Fruit fly (Drosophila melanogaster) whole organism, larva: ENCODE measurements around the gene CG3702.
A peak's percentile ranks its signal among the peaks of the same experiment; 100 is the strongest.

Experiments
- noc ChIP-seq: fragments of 200-800 bp; sonication (Bioruptor generic); optimal IDR thresholded peaks from 3 replicates; lab custom pipeline; 2019; ENCODE audit warnings: missing biosample characterization, mild to moderate bottlenecking, missing genetic modification characterization, moderate library complexity

Gene CG3702

dm6 chr2L:4197913-4198319, 29.0 kb downstream of the CG3702 start, which contains the start of gene Naprt:
Gene Naprt, minus strand, starts transcription at chr2L:4198071.
- TF ChIP-seq noc = no peak

- TF ChIP-seq noc = no peak
Measured at dm6 chr2L:4197143-4197912, 29.6 kb downstream of the CG3702 start.

- TF ChIP-seq noc = no peak
Measured at dm6 chr2L:4196347-4197142, 30.4 kb downstream of the CG3702 start.

DNA sequence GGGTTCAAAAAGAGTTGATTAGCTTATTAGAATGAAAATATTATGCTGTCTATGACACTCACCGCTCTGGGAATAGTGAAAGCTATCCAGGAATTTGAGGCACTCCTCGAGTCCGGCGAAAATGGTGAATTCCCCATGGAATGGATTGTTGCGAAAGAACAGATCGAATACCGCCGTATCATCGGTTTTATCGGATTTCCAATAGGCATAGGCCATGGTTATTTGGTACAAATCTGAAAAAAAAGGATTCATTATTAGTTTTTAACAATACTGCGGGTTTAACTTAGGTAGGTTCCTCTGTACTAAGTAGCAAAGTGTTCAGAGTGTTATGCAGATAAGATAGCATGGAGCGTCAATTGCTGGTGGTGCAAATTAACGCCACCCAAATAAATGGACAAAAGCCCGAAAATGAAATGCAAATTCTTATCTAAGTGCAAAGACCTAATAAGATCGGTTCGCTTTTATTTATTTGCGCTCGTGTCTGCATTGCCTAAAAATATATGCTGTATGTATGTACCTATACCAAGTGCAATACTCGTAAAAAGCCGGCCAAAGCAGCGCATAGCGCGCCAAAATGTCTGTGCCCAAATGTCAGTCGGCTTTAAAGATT, 31.1 kb downstream of the CG3702 start:
- TF ChIP-seq noc = peak; percentile 70

DNA sequence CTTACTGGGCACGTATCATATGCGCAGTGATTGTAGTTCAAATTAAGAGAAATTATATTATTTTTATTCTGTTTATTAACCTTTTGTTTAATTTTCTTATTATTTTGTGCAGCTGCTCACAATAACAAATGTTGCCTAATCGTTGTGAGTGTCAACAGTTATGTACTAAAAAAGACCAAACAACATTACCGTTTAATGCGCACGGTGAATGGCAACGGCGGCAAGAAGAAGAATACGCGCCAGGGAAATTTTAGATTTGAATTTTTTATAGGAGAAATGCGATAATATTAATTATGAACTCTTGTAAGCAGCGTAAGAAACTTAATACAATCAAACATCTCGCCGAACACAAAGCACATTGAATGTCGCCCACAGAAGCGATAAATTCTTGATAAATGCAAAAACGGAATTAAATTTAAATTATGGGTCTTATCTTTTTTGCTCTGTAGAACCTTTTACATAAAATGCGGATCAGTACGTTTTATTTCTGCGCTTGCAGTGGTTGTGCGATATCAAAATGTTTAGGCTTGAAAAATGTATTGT, 39.2 kb downstream of the CG3702 start, which contains the start of the genes Tbcc and lectin-24Db:
Gene Tbcc (minus strand): TSS at position 163 of the 543 bp plus-strand sequence.
Gene lectin-24Db (plus strand): TSS at position 493 of the 543 bp plus-strand sequence.
- TF ChIP-seq noc = no peak

dm6 chr2L:4185269-4186024, 41.5 kb downstream of the CG3702 start:
- TF ChIP-seq noc = no peak

DNA sequence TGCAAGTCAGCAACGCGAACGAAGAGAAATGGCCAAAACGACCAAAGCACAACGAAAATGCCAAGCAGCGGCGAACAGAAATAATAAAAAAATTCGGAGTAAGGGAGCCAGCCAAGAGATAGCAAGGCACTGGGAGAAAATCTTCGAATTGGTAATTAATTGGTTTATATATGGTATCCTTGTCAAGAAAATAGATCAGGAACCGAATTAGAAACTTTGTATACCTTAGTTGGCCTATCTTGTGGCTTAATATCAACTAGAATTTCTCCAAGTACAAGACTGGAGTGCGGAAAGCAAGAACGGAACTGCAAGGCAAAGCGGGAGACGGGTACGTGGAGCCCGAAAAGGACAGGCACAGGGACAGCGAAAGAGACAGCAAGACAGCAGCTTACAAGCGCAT, 46.9 kb downstream of the CG3702 start:
- no peak for TF ChIP-seq noc

DNA sequence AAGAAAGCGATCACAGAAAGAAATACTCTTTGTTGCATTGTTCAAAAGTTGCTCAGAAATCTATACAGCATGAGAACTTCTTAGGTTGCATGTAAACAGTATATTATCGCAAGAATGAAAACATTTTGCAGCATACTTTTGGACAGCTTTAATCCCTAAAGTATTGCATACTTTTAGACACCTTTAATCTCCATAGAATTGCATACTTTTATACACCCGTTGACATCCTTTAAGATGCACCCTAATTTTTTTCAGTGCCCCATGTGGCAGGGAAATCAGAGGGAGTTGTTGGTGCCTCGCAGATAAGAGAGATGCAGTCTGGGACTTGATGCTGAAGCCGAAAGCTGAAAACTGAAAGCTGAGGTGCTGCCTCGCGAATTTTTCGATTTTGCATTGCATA, 47.5 kb downstream of the CG3702 start:
- TF ChIP-seq noc = no peak
